Fruit fly (Drosophila melanogaster): ENCODE measurements around the gene Rab11.
A peak's percentile ranks its signal among the peaks of the same experiment; 100 is the strongest.

Gene Rab11

DNA sequence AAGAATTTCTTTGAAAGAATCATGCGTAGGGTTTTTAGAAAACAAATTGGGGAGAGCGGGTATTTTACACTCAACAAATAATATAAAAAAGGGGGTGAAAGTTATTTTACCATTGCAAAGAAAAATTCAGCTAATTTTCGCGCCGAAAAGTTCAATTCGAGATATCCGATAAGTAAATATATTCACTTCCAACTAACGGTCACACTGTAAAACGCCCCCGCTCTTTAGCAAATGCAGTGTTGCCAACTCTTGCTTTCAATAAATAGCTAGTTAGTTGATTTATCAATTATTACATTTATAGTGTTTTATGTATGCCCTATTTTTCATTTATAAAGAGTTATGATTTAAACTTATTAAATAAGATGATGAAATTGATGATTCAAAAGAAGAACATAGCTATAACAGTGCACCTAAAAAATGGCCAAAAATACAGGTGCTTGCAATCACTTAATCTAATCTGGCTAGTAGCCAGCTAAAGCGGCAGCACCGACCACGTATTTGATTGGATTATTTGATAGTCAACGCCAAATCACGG lies 27.1 kb downstream of the Rab11 start, which contains the start of gene meigo (continued):
- no peak for TF ChIP-seq Optix (GFP tag; IDR thresholded peaks at IDR 0.05)
- no peak for TF ChIP-seq gsb (GFP tag; IDR thresholded peaks at IDR 0.05)
- TF ChIP-seq CG32772 (GFP tag; IDR thresholded peaks at IDR 0.05) = no peak; the same call in 1 of the 2 replicates
- peak; percentile 65 for TF ChIP-seq Fer3 (tag; optimal IDR thresholded peaks at IDR 0.05)
- TF ChIP-seq CG7963 (GFP tag; IDR thresholded peaks at IDR 0.05; ENCODE audit: partially characterized antibody) = no peak
- TF ChIP-seq yki (optimal IDR thresholded peaks at IDR 0.05) = no peak
- TF ChIP-seq p53 (GFP tag; optimal IDR thresholded peaks at IDR 0.05) = no peak
- no peak for TF ChIP-seq CG15269 (tag; optimal IDR thresholded peaks at IDR 0.05)
- TF ChIP-seq CG18011 (GFP tag; optimal IDR thresholded peaks at IDR 0.05) = peak; percentile 54
- TF ChIP-seq eve (GFP tag; optimal IDR thresholded peaks at IDR 0.05) = no peak
- peak; percentile 60 for TF ChIP-seq CG1603 (tag; optimal IDR thresholded peaks at IDR 0.05)
- TF ChIP-seq cad (GFP tag; optimal IDR thresholded peaks at IDR 0.05) = no peak
- no peak for TF ChIP-seq exex (tag; optimal IDR thresholded peaks at IDR 0.05)
- no peak for TF ChIP-seq h (optimal IDR thresholded peaks at IDR 0.05)
- TF ChIP-seq corto (GFP tag; optimal IDR thresholded peaks at IDR 0.05) = no peak
- TF ChIP-seq CG18619 (GFP tag; optimal IDR thresholded peaks at IDR 0.05) = peak; percentile 55
- peak; percentile 32 for TF ChIP-seq dm (GFP tag; optimal IDR thresholded peaks at IDR 0.05)
- TF ChIP-seq CG4617 (GFP tag; optimal IDR thresholded peaks at IDR 0.05; ENCODE audit: borderline replicate concordance) = peak; percentile 68
- no peak for TF ChIP-seq crol (GFP tag; IDR thresholded peaks at IDR 0.05)
- peak; percentile 83; the same call in 2 of the 3 replicates for TF ChIP-seq CG11560 (tag; IDR thresholded peaks at IDR 0.05)
- peak; percentile 35 for TF ChIP-seq CG1602 (GFP tag; optimal IDR thresholded peaks at IDR 0.05)
- TF ChIP-seq vfl (GFP tag; optimal IDR thresholded peaks at IDR 0.05) = peak; percentile 66
- TF ChIP-seq CG10267 (tag; optimal IDR thresholded peaks at IDR 0.05) = peak; percentile 78
- TF ChIP-seq Nf-YA (GFP tag; IDR thresholded peaks at IDR 0.05) = no peak
- TF ChIP-seq cwo (GFP tag; optimal IDR thresholded peaks at IDR 0.05) = peak; percentile 14
- peak; percentile 52 for TF ChIP-seq Tbp (GFP tag; optimal IDR thresholded peaks at IDR 0.05)
- TF ChIP-seq CG10565 (GFP tag; optimal IDR thresholded peaks at IDR 0.05) = no peak
- TF ChIP-seq Taf1 (GFP tag; IDR thresholded peaks at IDR 0.05) = peak; percentile 51; the same call in 1 of the 2 replicates
- TF ChIP-seq inv (GFP tag; IDR thresholded peaks at IDR 0.05; ENCODE audit: partially characterized antibody) = no peak
- TF ChIP-seq zen (tag; optimal IDR thresholded peaks at IDR 0.05) = peak; percentile 75
- TF ChIP-seq CG8765 (GFP tag; IDR thresholded peaks at IDR 0.05) = no peak
- no peak for TF ChIP-seq Lim3 (GFP tag; IDR thresholded peaks at IDR 0.05)
- TF ChIP-seq CG10959 (GFP tag; IDR thresholded peaks at IDR 0.05) = no peak
- peak; percentile 87 for TF ChIP-seq CG12659 (GFP tag; optimal IDR thresholded peaks at IDR 0.05)
- TF ChIP-seq twi (tag; optimal IDR thresholded peaks at IDR 0.05) = peak; percentile 52
- no peak for TF ChIP-seq en (GFP tag; optimal IDR thresholded peaks at IDR 0.05)
- peak in 1 of 2 experiments; percentile 22 for TF ChIP-seq chif (GFP tag; optimal IDR thresholded peaks at IDR 0.05)
- TF ChIP-seq mam (GFP tag; optimal IDR thresholded peaks at IDR 0.05) = peak; percentile 67
- TF ChIP-seq B-H1 (GFP tag; IDR thresholded peaks at IDR 0.05) = peak; percentile 45; the same call in 2 of the 3 replicates
- no peak for TF ChIP-seq gcm2 (GFP tag; optimal IDR thresholded peaks at IDR 0.05)
- peak; percentile 66 for TF ChIP-seq CG8924 (tag; optimal IDR thresholded peaks at IDR 0.05)
- TF ChIP-seq Six4 (GFP tag; optimal IDR thresholded peaks at IDR 0.05) = peak; percentile 46
- peak; percentile 74 for TF ChIP-seq Dek (tag; optimal IDR thresholded peaks at IDR 0.05)
- TF ChIP-seq CG4282 (GFP tag; optimal IDR thresholded peaks at IDR 0.05) = no peak
- TF ChIP-seq sim (GFP tag; IDR thresholded peaks at IDR 0.05) = no peak
- TF ChIP-seq tin (GFP tag; optimal IDR thresholded peaks at IDR 0.05) = peak; percentile 54
- TF ChIP-seq mld (GFP tag; IDR thresholded peaks at IDR 0.05; ENCODE audit: partially characterized antibody) = no peak
- TF ChIP-seq ken (GFP tag; IDR thresholded peaks at IDR 0.05) = no peak
- 0 out of 2 replicates have a peak, but pooled peaks have one; percentile 18 for TF ChIP-seq Scr (GFP tag; IDR thresholded peaks at IDR 0.05; ENCODE audit: partially characterized antibody)
- TF ChIP-seq CG6175 (GFP tag; IDR thresholded peaks at IDR 0.05) = no peak
- peak; percentile 4 for TF ChIP-seq Spps (tag; optimal IDR thresholded peaks at IDR 0.05)
- TF ChIP-seq tio (GFP tag; optimal IDR thresholded peaks at IDR 0.05) = no peak

Data from whole organism, embryonic.